Worm (Caenorhabditis elegans) whole organism, young adult: ENCODE results near the gene gpa-8.

ENCODE experiments used
- D2030.7 ChIP-seq: fragments of 200-800 bp; sonication (Bioruptor generic); IDR thresholded peaks from 2 replicates; pipeline ENCODE4 v1.3.6; 2022; ENCODE audit warnings: missing genetic modification reagents, missing genetic modification characterization, missing compliant biosample characterization
- F49E8.2 ChIP-seq: sonication (generic microtip); optimal IDR thresholded peaks from 3 replicates; lab custom pipeline; 2017; ENCODE audit warnings: missing genetic modification characterization, mild to moderate bottlenecking, missing compliant biosample characterization, antibody characterized with exemption, moderate library complexity; ENCODE audit not compliant: insufficient read depth
- ama-1 ChIP-seq, 3 experiments: fragments of 150-350 bp in 1 of 3; sonication (generic microtip) in 2 of 3; optimal IDR thresholded peaks; 2 replicates each; lab custom pipeline; 2014 to 2018; ENCODE audit warnings: missing biosample characterization in 2 of 3, missing genetic modification characterization in 2 of 3, missing genetic modification reagents in 2 of 3
- ceh-79 ChIP-seq: sonication (generic microtip); optimal IDR thresholded peaks from 2 replicates; lab custom pipeline; 2017; ENCODE audit warnings: mild to moderate bottlenecking, missing genetic modification characterization, missing compliant biosample characterization
- let-607 ChIP-seq, 2 experiments: fragments of 200-800 bp in 1 of 2; sonication (Bioruptor generic) in 1 of 2; sonication (generic microtip) in 1 of 2; optimal IDR thresholded peaks; 2 replicates each; lab custom pipeline; 2016 to 2018; ENCODE audit warnings: mild to moderate bottlenecking in 2 of 2, missing compliant biosample characterization in 2 of 2, missing genetic modification characterization in 2 of 2, moderate library complexity in 2 of 2, missing genotype in 1 of 2
- pha-4 ChIP-seq: fragments of 150-350 bp; sonication (generic microtip); optimal IDR thresholded peaks from 2 replicates; lab custom pipeline; 2014; ENCODE audit warnings: missing biosample characterization, missing genetic modification reagents, missing genetic modification characterization

DNA sequence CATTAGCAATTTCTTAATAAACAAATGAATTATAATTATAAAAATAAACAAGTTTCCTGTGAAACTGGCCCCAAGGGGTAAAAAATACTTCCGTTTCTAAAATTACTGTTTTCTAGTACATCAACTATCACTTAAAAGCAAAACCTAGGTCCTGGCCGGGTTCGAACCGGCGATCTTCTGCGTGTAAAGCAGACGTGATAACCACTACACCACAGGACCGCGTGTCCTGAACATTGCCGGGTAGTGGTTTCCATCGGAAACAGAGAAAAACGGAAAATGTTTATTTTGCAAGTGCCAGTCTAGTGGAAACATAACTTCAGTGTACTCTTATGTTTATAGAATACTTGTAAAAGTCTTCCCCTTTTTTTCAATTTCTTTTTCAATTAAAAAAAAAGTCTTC, 42.9 kb upstream of the gpa-8 start:
- TF ChIP-seq D2030.7 (GFP tag; lab: Robert Waterston, UW) (no peak), ama-1 (optimal IDR thresholded peaks at IDR 0.05; lab: Kevin White, UChicago) (no peak), ama-1 (GFP tag; optimal IDR thresholded peaks at IDR 0.05; lab: Kevin White, UChicago) (no peak), F49E8.2 (tag; lab: Kevin White, UChicago) (no peak), ceh-79 (tag; lab: Kevin White, UChicago) (no peak), pha-4 (tag; lab: Kevin White, UChicago) (no peak), let-607 (tag; optimal IDR thresholded peaks at IDR 0.05; lab: Kevin White, UChicago) (no peak)
